Worm (Caenorhabditis elegans) whole organism, early embryonic: ENCODE data around the gene F40F8.12.

Experiments used
- F13C5.2 ChIP-seq: sonication (generic microtip); optimal IDR thresholded peaks from 2 replicates; lab custom pipeline; 2017; ENCODE audit warnings: mild to moderate bottlenecking, missing genetic modification characterization, inconsistent platforms, missing compliant biosample characterization
- ceh-13 ChIP-seq: fragments of 200-800 bp; sonication (Bioruptor generic); optimal IDR thresholded peaks from 2 replicates; lab custom pipeline; 2018; ENCODE audit warnings: mild to moderate bottlenecking, missing genetic modification characterization, missing compliant biosample characterization
- ceh-36 ChIP-seq: sonication (generic microtip); optimal IDR thresholded peaks from 2 replicates; lab custom pipeline; 2016; ENCODE audit warnings: missing genetic modification characterization, inconsistent platforms, missing compliant biosample characterization
- flt-1 ChIP-seq: fragments of 200-800 bp; sonication (Bioruptor generic); IDR thresholded peaks from 2 replicates; pipeline ENCODE4 v1.3.6; 2022; ENCODE audit warnings: missing genetic modification characterization, missing compliant biosample characterization
- hmbx-1 ChIP-seq: sonication (generic microtip); optimal IDR thresholded peaks from 2 replicates; lab custom pipeline; 2016; ENCODE audit warnings: mild to moderate bottlenecking, missing genetic modification characterization, missing compliant biosample characterization
- hnd-1 ChIP-seq: sonication (generic microtip); optimal IDR thresholded peaks from 2 replicates; lab custom pipeline; 2016; ENCODE audit warnings: missing genetic modification characterization, missing compliant biosample characterization
- pes-1 ChIP-seq: fragments of 200-800 bp; sonication (Bioruptor generic); IDR thresholded peaks from 2 replicates; pipeline ENCODE4 v1.3.6; 2022; ENCODE audit warnings: missing genetic modification reagents, missing genetic modification characterization, missing compliant biosample characterization
- scrt-1 ChIP-seq: fragments of 200-800 bp; sonication (Bioruptor generic); IDR thresholded peaks from 2 replicates; pipeline ENCODE4 v1.3.6; 2022; ENCODE audit warnings: missing genetic modification characterization, missing compliant biosample characterization
- sea-1 ChIP-seq: fragments of 200-800 bp; sonication (Bioruptor generic); conservative IDR thresholded peaks from 2 replicates; pipeline ENCODE4 v1.3.6; 2022; ENCODE audit warnings: missing genetic modification characterization, missing compliant biosample characterization
- tbx-11 ChIP-seq: fragments of 200-800 bp; sonication (Bioruptor generic); IDR thresholded peaks from 2 replicates; pipeline ENCODE4 v1.3.6; 2022; ENCODE audit warnings: missing genetic modification characterization, missing compliant biosample characterization
- tbx-37 ChIP-seq: fragments of 200-800 bp; sonication (Bioruptor generic); conservative IDR thresholded peaks from 2 replicates; pipeline ENCODE4 v1.3.6; 2022; ENCODE audit warnings: missing genetic modification reagents, missing genetic modification characterization, missing compliant biosample characterization

- TF ChIP-seq ceh-13 (GFP tag; lab: Kevin White, UChicago): peak; percentile 4
- 0 out of 2 replicates have a peak, but pooled peaks have one; percentile 44 for TF ChIP-seq tbx-11
- peak; percentile 34 for TF ChIP-seq hnd-1 (tag; lab: Kevin White, UChicago)
- TF ChIP-seq tbx-37 (GFP tag; lab: Robert Waterston, UW): peak; percentile 63
- peak; percentile 73; the same call in 1 of the 2 replicates for TF ChIP-seq sea-1
- peak; percentile 78 for TF ChIP-seq pes-1 (GFP tag; lab: Robert Waterston, UW)
- TF ChIP-seq F13C5.2 (tag; lab: Kevin White, UChicago): no peak
- peak; percentile 62; the same call in 1 of the 2 replicates for TF ChIP-seq flt-1 (GFP tag; lab: Robert Waterston, UW)
- TF ChIP-seq hmbx-1: no peak
- TF ChIP-seq ceh-36 (tag; lab: Kevin White, UChicago): peak; percentile 73
- TF ChIP-seq scrt-1 (GFP tag; lab: Robert Waterston, UW): peak; percentile 70
Measured at ce11 chrII:11157660-11158059, 28.0 kb downstream of the F40F8.12 start.
